Worm (Caenorhabditis elegans) whole organism, L3 larva: ENCODE results near the gene fre-1.

Experiments used
- R02D3.7 ChIP-seq: fragments of 150-350 bp; optimal IDR thresholded peaks from 2 replicates; lab custom pipeline; 2014; ENCODE audit warnings: missing biosample characterization, missing genetic modification characterization
- ZK546.5 ChIP-seq: sonication (generic microtip); optimal IDR thresholded peaks from 2 replicates; lab custom pipeline; 2017; ENCODE audit warnings: missing biosample characterization, missing genetic modification characterization
- aly-2 ChIP-seq: fragments of 150-350 bp; optimal IDR thresholded peaks from 2 replicates; lab custom pipeline; 2014; ENCODE audit warnings: missing biosample characterization, missing genetic modification characterization
- ceh-28 ChIP-seq: fragments of 150-350 bp; optimal IDR thresholded peaks from 2 replicates; lab custom pipeline; 2014; ENCODE audit warnings: missing biosample characterization, missing genetic modification reagents, missing genetic modification characterization
- ceh-82 ChIP-seq: fragments of 150-350 bp; optimal IDR thresholded peaks from 2 replicates; lab custom pipeline; 2014; ENCODE audit warnings: missing biosample characterization, missing genetic modification characterization
- egl-27 ChIP-seq: sonication (generic microtip); optimal IDR thresholded peaks from 4 replicates; lab custom pipeline; 2017; ENCODE audit warnings: missing biosample characterization, missing genetic modification reagents, missing genetic modification characterization
- egl-5 ChIP-seq: fragments of 150-350 bp; optimal IDR thresholded peaks from 2 replicates; lab custom pipeline; 2017; ENCODE audit warnings: missing biosample characterization, missing genetic modification reagents, missing genetic modification characterization, inconsistent platforms
- elt-1 ChIP-seq: fragments of 150-350 bp; optimal IDR thresholded peaks from 2 replicates; lab custom pipeline; 2014; ENCODE audit warnings: missing biosample characterization, missing genetic modification characterization
- elt-2 ChIP-seq: sonication (generic microtip); optimal IDR thresholded peaks from 2 replicates; lab custom pipeline; 2016; ENCODE audit warnings: missing genetic modification reagents, mild to moderate bottlenecking, missing genetic modification characterization, missing compliant biosample characterization
- elt-3 ChIP-seq, 3 experiments: fragments of 150-350 bp in 1 of 3; sonication (generic microtip) in 2 of 3; optimal IDR thresholded peaks; 2 replicates in 2 of 3; 4 replicates in 1 of 3; lab custom pipeline; 2014 to 2017; ENCODE audit warnings: missing biosample characterization in 3 of 3, missing genetic modification characterization in 3 of 3
- fos-1 ChIP-seq: fragments of 150-350 bp; optimal IDR thresholded peaks from 2 replicates; lab custom pipeline; 2014; ENCODE audit warnings: missing biosample characterization, missing genetic modification characterization
- hmg-11 ChIP-seq: sonication (generic microtip); optimal IDR thresholded peaks from 2 replicates; lab custom pipeline; 2016; ENCODE audit warnings: missing genetic modification characterization, missing compliant biosample characterization
- jun-1 ChIP-seq: fragments of 150-350 bp; optimal IDR thresholded peaks from 2 replicates; lab custom pipeline; 2014; ENCODE audit warnings: missing biosample characterization, missing genetic modification reagents, missing genetic modification characterization
- lin-15B ChIP-seq: fragments of 150-350 bp; optimal IDR thresholded peaks from 2 replicates; lab custom pipeline; 2014; ENCODE audit warnings: missing biosample characterization, missing genetic modification characterization
- lin-39 ChIP-seq: fragments of 150-350 bp; optimal IDR thresholded peaks from 2 replicates; lab custom pipeline; 2018; ENCODE audit warnings: missing biosample characterization, missing genetic modification reagents, missing genetic modification characterization
- mml-1 ChIP-seq: fragments of 150-350 bp; sonication (generic microtip); optimal IDR thresholded peaks from 3 replicates; lab custom pipeline; 2014; ENCODE audit warnings: missing biosample characterization, missing genetic modification characterization
- nfya-1 ChIP-seq: sonication (generic microtip); optimal IDR thresholded peaks from 2 replicates; lab custom pipeline; 2017; ENCODE audit warnings: missing genetic modification characterization, mild to moderate bottlenecking, missing compliant biosample characterization, antibody characterized with exemption, moderate library complexity; ENCODE audit not compliant: insufficient read depth
- nhr-11 ChIP-seq: fragments of 150-350 bp; optimal IDR thresholded peaks from 2 replicates; lab custom pipeline; 2014; ENCODE audit warnings: missing biosample characterization, missing genetic modification characterization
- nhr-12 ChIP-seq: fragments of 150-350 bp; optimal IDR thresholded peaks from 2 replicates; lab custom pipeline; 2014; ENCODE audit warnings: missing biosample characterization, missing genetic modification characterization
- nhr-43 ChIP-seq: sonication (generic microtip); optimal IDR thresholded peaks from 2 replicates; lab custom pipeline; 2016; ENCODE audit warnings: mild to moderate bottlenecking, missing genetic modification characterization, missing compliant biosample characterization; ENCODE audit not compliant: poor library complexity, severe bottlenecking
- nhr-67 ChIP-seq: fragments of 150-350 bp; optimal IDR thresholded peaks from 2 replicates; lab custom pipeline; 2014; ENCODE audit warnings: missing biosample characterization, missing genetic modification characterization
- nhr-77 ChIP-seq: fragments of 150-350 bp; optimal IDR thresholded peaks from 2 replicates; lab custom pipeline; 2014; ENCODE audit warnings: missing biosample characterization, missing genetic modification characterization
- pha-4 ChIP-seq: fragments of 150-350 bp; optimal IDR thresholded peaks from 2 replicates; lab custom pipeline; 2014; ENCODE audit warnings: missing biosample characterization, missing genetic modification reagents, missing genetic modification characterization
- pqm-1 ChIP-seq: fragments of 150-350 bp; optimal IDR thresholded peaks from 2 replicates; lab custom pipeline; 2017; ENCODE audit warnings: missing biosample characterization, missing genetic modification characterization, inconsistent platforms
- skn-1 ChIP-seq: fragments of 150-350 bp; optimal IDR thresholded peaks from 2 replicates; lab custom pipeline; 2014; ENCODE audit warnings: missing biosample characterization, missing genetic modification characterization
- snpc-4 ChIP-seq: fragments of 150-350 bp; optimal IDR thresholded peaks from 2 replicates; lab custom pipeline; 2014; ENCODE audit warnings: missing biosample characterization, missing genetic modification characterization
- zag-1 ChIP-seq: fragments of 150-350 bp; optimal IDR thresholded peaks from 2 replicates; lab custom pipeline; 2014; ENCODE audit warnings: missing biosample characterization, missing genetic modification characterization
- ztf-11 ChIP-seq: fragments of 150-350 bp; optimal IDR thresholded peaks from 2 replicates; lab custom pipeline; 2014; ENCODE audit warnings: missing biosample characterization, missing genetic modification characterization
- ztf-4 ChIP-seq: fragments of 150-350 bp; optimal IDR thresholded peaks from 2 replicates; lab custom pipeline; 2014; ENCODE audit warnings: missing biosample characterization, missing genetic modification characterization

The fre-1 gene

ce11 chrV:20090698-20091313 is 3.3 kb upstream of the fre-1 start, which contains the start of the genes dcs-1 and sec-23:
TSS of gene dcs-1 (minus strand) at chrV:20090743.
TSS of gene sec-23 (plus strand) at chrV:20091263.
- TF ChIP-seq nhr-43: no peak
- TF ChIP-seq hmg-11 (tag; lab: Kevin White, UChicago): peak; percentile 15
- no peak for TF ChIP-seq nhr-11 (tag; lab: Kevin White, UChicago)
- TF ChIP-seq pha-4: peak; percentile 32
- peak; percentile 28 for TF ChIP-seq lin-15B (tag; lab: Kevin White, UChicago)

- TF ChIP-seq pqm-1 (peak; percentile 60), ZK546.5 (no peak), hmg-11 (tag; lab: Kevin White, UChicago) (no peak), pha-4 (peak; percentile 8), elt-2 (tag; lab: Kevin White, UChicago) (peak; percentile 82)
Measured at ce11 chrV:20074345-20074744, 13.2 kb downstream of the fre-1 start.

ce11 chrV:20068389-20068788 is 19.1 kb downstream of the fre-1 start:
- TF ChIP-seq aly-2 (tag; lab: Kevin White, UChicago): no peak
- no peak for TF ChIP-seq lin-39 (tag; lab: Kevin White, UChicago)
- TF ChIP-seq nfya-1 (tag; lab: Kevin White, UChicago): peak; percentile 28
- no peak for TF ChIP-seq nhr-77
- peak; percentile 70 for TF ChIP-seq pha-4
- TF ChIP-seq, all 47 proteins: peak for 2

ce11 chrV:20067075-20067474 is 20.5 kb downstream of the fre-1 start:
- TF ChIP-seq ceh-82 (tag; lab: Kevin White, UChicago) (no peak), elt-2 (tag; lab: Kevin White, UChicago) (no peak), zag-1 (no peak), mml-1 (tag; lab: Kevin White, UChicago) (no peak), snpc-4 (no peak), egl-5 (no peak), ztf-11 (tag; lab: Kevin White, UChicago) (no peak), elt-3 (tag; optimal IDR thresholded peaks at IDR 0.05; lab: Kevin White, UChicago) (no peak), elt-1 (tag; lab: Kevin White, UChicago) (no peak), pha-4 (no peak), ztf-4 (no peak), nhr-12 (no peak), nhr-67 (no peak)
- TF ChIP-seq, all 47 proteins: peak for 0

- no peak for TF ChIP-seq nfya-1 (tag; lab: Kevin White, UChicago)
- no peak for TF ChIP-seq elt-3 (tag; optimal IDR thresholded peaks at IDR 0.05; lab: Kevin White, UChicago)
Measured at ce11 chrV:20065096-20065495, 22.4 kb downstream of the fre-1 start.

ce11 chrV:20064076-20064475 is 23.5 kb downstream of the fre-1 start, which contains the start of gene ttx-1:
TSS of gene ttx-1 (minus strand) at chrV:20064176.
- TF ChIP-seq R02D3.7 (tag; lab: Kevin White, UChicago) (no peak), snpc-4 (no peak), lin-15B (tag; lab: Kevin White, UChicago) (no peak), pqm-1 (no peak), nhr-67 (no peak), mml-1 (tag; lab: Kevin White, UChicago) (no peak), skn-1 (tag; lab: Kevin White, UChicago) (no peak), lin-39 (tag; lab: Kevin White, UChicago) (no peak), fos-1 (no peak), aly-2 (tag; lab: Kevin White, UChicago) (no peak), ceh-28 (tag; lab: Kevin White, UChicago) (no peak)

ce11 chrV:20061498-20061897 is 26.0 kb downstream of the fre-1 start:
- TF ChIP-seq nfya-1 (tag; lab: Kevin White, UChicago) (peak; percentile 84), jun-1 (no peak), egl-27 (no peak)
